Worm (Caenorhabditis elegans) whole organism, L4 larva: ENCODE measurements around the gene Y51H4A.6.
A peak's percentile ranks its signal among the peaks of the same experiment; 100 is the strongest.

ENCODE experiments used
- F10B5.3 ChIP-seq: sonication (generic microtip); optimal IDR thresholded peaks from 2 replicates; lab custom pipeline; 2016; ENCODE audit warnings: mild to moderate bottlenecking, missing genetic modification characterization, missing compliant biosample characterization
- F37D6.2 ChIP-seq: sonication (generic microtip); optimal IDR thresholded peaks from 2 replicates; lab custom pipeline; 2016; ENCODE audit warnings: mild to moderate bottlenecking, missing genetic modification characterization, missing compliant biosample characterization
- F49E8.2 ChIP-seq: sonication (generic microtip); optimal IDR thresholded peaks from 2 replicates; lab custom pipeline; 2016; ENCODE audit warnings: missing compliant biosample characterization, mild to moderate bottlenecking, missing genetic modification characterization, borderline replicate concordance
- Y48G9A.11 ChIP-seq: fragments of 200-800 bp; sonication (Bioruptor generic); IDR thresholded peaks from 2 replicates; pipeline ENCODE4 v1.3.6; 2022; ENCODE audit warnings: missing genetic modification reagents, missing genetic modification characterization, missing compliant biosample characterization
- Y5F2A.4 ChIP-seq: fragments of 200-800 bp; sonication (Bioruptor generic); optimal IDR thresholded peaks from 2 replicates; lab custom pipeline; 2018; ENCODE audit warnings: mild to moderate bottlenecking, missing genetic modification characterization, missing compliant biosample characterization
- Y75B8A.6 ChIP-seq: fragments of 200-800 bp; sonication (Bioruptor generic); IDR thresholded peaks from 2 replicates; pipeline ENCODE4 v1.3.6; 2022; ENCODE audit warnings: missing genetic modification reagents, missing genetic modification characterization, missing compliant biosample characterization
- ZK546.5 ChIP-seq, 2 experiments: sonication (generic microtip); optimal IDR thresholded peaks; 2 replicates each; lab custom pipeline; 2017; ENCODE audit warnings: missing biosample characterization in 2 of 2, missing genetic modification characterization in 2 of 2
- ama-1 ChIP-seq: fragments of 150-350 bp; optimal IDR thresholded peaks from 2 replicates; lab custom pipeline; 2014; ENCODE audit warnings: inconsistent platforms, mixed read lengths
- ceh-20 ChIP-seq: fragments of 200-800 bp; sonication (Bioruptor generic); IDR thresholded peaks from 2 replicates; pipeline ENCODE4 v1.3.6; 2022; ENCODE audit warnings: missing genetic modification reagents, missing genetic modification characterization, missing compliant biosample characterization
- cey-2 ChIP-seq: sonication (generic microtip); optimal IDR thresholded peaks from 3 replicates; lab custom pipeline; 2017; ENCODE audit warnings: missing genetic modification characterization, mild to moderate bottlenecking, missing compliant biosample characterization, antibody characterized with exemption, borderline replicate concordance; ENCODE audit not compliant: insufficient read depth
- ctbp-1 ChIP-seq: fragments of 200-800 bp; sonication (Bioruptor generic); IDR thresholded peaks from 2 replicates; pipeline ENCODE4 v1.3.6; 2022; ENCODE audit warnings: missing genetic modification reagents, missing genetic modification characterization, missing compliant biosample characterization
- daf-12 ChIP-seq: fragments of 150-350 bp; optimal IDR thresholded peaks from 2 replicates; lab custom pipeline; 2014; ENCODE audit warnings: missing biosample characterization, missing genetic modification reagents, missing genetic modification characterization
- daf-16 ChIP-seq, 3 experiments: sonication (generic microtip); optimal IDR thresholded peaks; 2 replicates each; lab custom pipeline; 2016 to 2017; ENCODE audit warnings: missing genetic modification characterization in 3 of 3, missing genetic modification reagents in 3 of 3, mild to moderate bottlenecking in 2 of 3, missing compliant biosample characterization in 2 of 3, missing biosample characterization in 1 of 3, moderate library complexity in 1 of 3
- dmd-9 ChIP-seq: fragments of 200-800 bp; sonication (Bioruptor generic); IDR thresholded peaks from 2 replicates; pipeline ENCODE4 v1.3.6; 2022; ENCODE audit warnings: missing genetic modification reagents, missing genetic modification characterization, missing compliant biosample characterization
- egl-27 ChIP-seq: sonication (generic microtip); optimal IDR thresholded peaks from 3 replicates; lab custom pipeline; 2017; ENCODE audit warnings: missing biosample characterization, missing genetic modification reagents, missing genetic modification characterization
- hif-1 ChIP-seq, 2 experiments: sonication (generic microtip); optimal IDR thresholded peaks; 2 replicates each; lab custom pipeline; 2016 to 2017; ENCODE audit warnings: missing compliant biosample characterization in 2 of 2, missing genetic modification characterization in 2 of 2, missing genetic modification reagents in 2 of 2, missing genotype in 2 of 2, mild to moderate bottlenecking in 1 of 2
- hlh-30 ChIP-seq: sonication (generic microtip); optimal IDR thresholded peaks from 2 replicates; lab custom pipeline; 2017; ENCODE audit warnings: antibody characterized with exemption, mild to moderate bottlenecking, missing genetic modification characterization, missing compliant biosample characterization; ENCODE audit not compliant: insufficient read depth
- hmg-1.1 ChIP-seq: fragments of 200-800 bp; sonication (Bioruptor generic); IDR thresholded peaks from 2 replicates; pipeline ENCODE4 v1.3.6; 2022; ENCODE audit warnings: missing genetic modification reagents, missing genetic modification characterization, missing compliant biosample characterization
- lin-1 ChIP-seq: fragments of 200-800 bp; sonication (Bioruptor generic); IDR thresholded peaks from 2 replicates; pipeline ENCODE4 v1.3.6; 2022; ENCODE audit warnings: missing genetic modification reagents, missing genetic modification characterization, missing compliant biosample characterization
- lin-15B ChIP-seq: fragments of 150-350 bp; sonication (generic microtip); optimal IDR thresholded peaks from 3 replicates; lab custom pipeline; 2014; ENCODE audit warnings: missing biosample characterization, missing genetic modification characterization
- lin-29 ChIP-seq: fragments of 200-800 bp; sonication (Bioruptor generic); IDR thresholded peaks from 2 replicates; pipeline ENCODE4 v1.3.6; 2022; ENCODE audit warnings: missing genetic modification reagents, missing genetic modification characterization, missing compliant biosample characterization
- madf-9 ChIP-seq: fragments of 200-800 bp; sonication (Bioruptor generic); conservative IDR thresholded peaks from 2 replicates; pipeline ENCODE4 v1.3.6; 2022; ENCODE audit warnings: missing genetic modification reagents, missing genetic modification characterization, missing compliant biosample characterization
- mes-2 ChIP-seq: sonication (generic microtip); optimal IDR thresholded peaks from 2 replicates; lab custom pipeline; 2016; ENCODE audit warnings: missing genotype, mild to moderate bottlenecking, missing genetic modification characterization, missing compliant biosample characterization; ENCODE audit not compliant: poor library complexity, severe bottlenecking
- mxl-2 ChIP-seq: fragments of 200-800 bp; sonication (Bioruptor generic); conservative IDR thresholded peaks from 2 replicates; pipeline ENCODE4 v1.3.6; 2022; ENCODE audit warnings: missing genetic modification reagents, missing genetic modification characterization, missing compliant biosample characterization
- mxl-3 ChIP-seq: fragments of 200-800 bp; sonication (Bioruptor generic); optimal IDR thresholded peaks from 2 replicates; lab custom pipeline; 2018; ENCODE audit warnings: mild to moderate bottlenecking, missing genetic modification characterization, missing compliant biosample characterization
- nhr-11 ChIP-seq: fragments of 150-350 bp; optimal IDR thresholded peaks from 2 replicates; lab custom pipeline; 2014; ENCODE audit warnings: missing biosample characterization, missing genetic modification characterization
- nhr-111 ChIP-seq: fragments of 200-800 bp; sonication (Bioruptor generic); optimal IDR thresholded peaks from 2 replicates; lab custom pipeline; 2018; ENCODE audit warnings: mild to moderate bottlenecking, missing genetic modification characterization, missing compliant biosample characterization
- nhr-28 ChIP-seq: fragments of 150-350 bp; optimal IDR thresholded peaks from 2 replicates; lab custom pipeline; 2014; ENCODE audit warnings: missing biosample characterization, missing genetic modification characterization
- nhr-41 ChIP-seq: fragments of 200-800 bp; sonication (Bioruptor generic); IDR thresholded peaks from 2 replicates; pipeline ENCODE4 v1.3.6; 2022; ENCODE audit warnings: missing genetic modification reagents, missing genetic modification characterization, missing compliant biosample characterization
- nhr-42 ChIP-seq: fragments of 200-800 bp; sonication (Bioruptor generic); IDR thresholded peaks from 2 replicates; pipeline ENCODE4 v1.3.6; 2022; ENCODE audit warnings: missing genetic modification characterization, missing compliant biosample characterization
- nhr-77 ChIP-seq: fragments of 150-350 bp; optimal IDR thresholded peaks from 2 replicates; lab custom pipeline; 2014; ENCODE audit warnings: missing biosample characterization, missing genetic modification characterization
- pqm-1 ChIP-seq: sonication (generic microtip); optimal IDR thresholded peaks from 2 replicates; lab custom pipeline; 2017; ENCODE audit warnings: missing biosample characterization, missing genetic modification characterization
- saeg-2 ChIP-seq: fragments of 200-800 bp; sonication (Bioruptor generic); IDR thresholded peaks from 2 replicates; pipeline ENCODE4 v1.3.6; 2022; ENCODE audit warnings: missing genetic modification reagents, missing genetic modification characterization, missing compliant biosample characterization
- set-16 ChIP-seq: fragments of 200-800 bp; sonication (Bioruptor generic); IDR thresholded peaks from 2 replicates; pipeline ENCODE4 v1.3.6; 2022; ENCODE audit warnings: missing genetic modification reagents, missing genetic modification characterization, missing compliant biosample characterization
- skn-1 ChIP-seq: fragments of 150-350 bp; optimal IDR thresholded peaks from 2 replicates; lab custom pipeline; 2014; ENCODE audit warnings: missing biosample characterization, missing genetic modification characterization
- spr-1 ChIP-seq: sonication (generic microtip); optimal IDR thresholded peaks from 2 replicates; lab custom pipeline; 2016; ENCODE audit warnings: mild to moderate bottlenecking, missing genetic modification characterization, missing compliant biosample characterization
- spr-3 ChIP-seq: fragments of 200-800 bp; sonication (Bioruptor generic); optimal IDR thresholded peaks from 2 replicates; lab custom pipeline; 2018; ENCODE audit warnings: mild to moderate bottlenecking, missing genetic modification characterization, missing compliant biosample characterization
- tag-97 ChIP-seq: fragments of 200-800 bp; sonication (Bioruptor generic); IDR thresholded peaks from 2 replicates; pipeline ENCODE4 v1.3.6; 2022; ENCODE audit warnings: missing genetic modification characterization, missing compliant biosample characterization
- unc-130 ChIP-seq: sonication (generic microtip); optimal IDR thresholded peaks from 2 replicates; lab custom pipeline; 2016; ENCODE audit warnings: missing genetic modification reagents, missing genetic modification characterization, missing compliant biosample characterization
- unc-39 ChIP-seq: sonication (generic microtip); optimal IDR thresholded peaks from 2 replicates; lab custom pipeline; 2017; ENCODE audit warnings: missing biosample characterization, missing genetic modification characterization
- unc-62 ChIP-seq, 3 experiments: fragments of 150-350 bp in 1 of 3; sonication (generic microtip); optimal IDR thresholded peaks in 2 of 3; peaks in 1 of 3; 1 replicate in 1 of 3; 2 replicates in 2 of 3; lab custom pipeline; 2014 to 2017; ENCODE audit warnings: missing biosample characterization in 3 of 3, missing genetic modification characterization in 3 of 3, missing genetic modification reagents in 3 of 3, missing genotype in 1 of 3
- zag-1 ChIP-seq: fragments of 150-350 bp; optimal IDR thresholded peaks from 2 replicates; lab custom pipeline; 2014; ENCODE audit warnings: missing biosample characterization, missing genetic modification characterization
- zfp-2 ChIP-seq: sonication (generic microtip); optimal IDR thresholded peaks from 2 replicates; lab custom pipeline; 2016; ENCODE audit warnings: mild to moderate bottlenecking, missing genetic modification characterization, missing compliant biosample characterization
- zfp-3 ChIP-seq: fragments of 200-800 bp; sonication (Bioruptor generic); conservative IDR thresholded peaks from 2 replicates; pipeline ENCODE4 v1.3.6; 2022; ENCODE audit warnings: missing genetic modification reagents, missing genetic modification characterization, missing compliant biosample characterization
- zip-11 ChIP-seq: fragments of 200-800 bp; sonication (Bioruptor generic); IDR thresholded peaks from 2 replicates; pipeline ENCODE4 v1.3.6; 2022; ENCODE audit warnings: missing genetic modification characterization, missing compliant biosample characterization

The Y51H4A.6 gene

ce11 chrIV:16533361-16533760, at the start of gene Y51H4A.6:
Gene Y51H4A.6, plus strand, starts transcription at chrIV:16533661.
- TF ChIP-seq hif-1 (tag; optimal IDR thresholded peaks at IDR 0.05; lab: Kevin White, UChicago) (no peak), tag-97 (GFP tag; lab: Robert Waterston, UW) (no peak), nhr-28 (tag; lab: Kevin White, UChicago) (no peak), unc-62 (GFP tag; optimal IDR thresholded peaks at IDR 0.05 in 1 of 2; lab: Kevin White, UChicago) (no peak), unc-62 (tag; optimal IDR thresholded peaks at IDR 0.05; lab: Kevin White, UChicago) (no peak), saeg-2 (GFP tag; lab: Robert Waterston, UW) (no peak), zfp-2 (tag; lab: Kevin White, UChicago) (no peak), ctbp-1 (no peak), daf-16 (GFP tag; optimal IDR thresholded peaks at IDR 0.05; lab: Kevin White, UChicago) (no peak), daf-16 (tag; optimal IDR thresholded peaks at IDR 0.05; lab: Kevin White, UChicago) (no peak), zip-11 (GFP tag; lab: Robert Waterston, UW) (no peak), egl-27 (no peak), lin-29 (GFP tag; lab: Robert Waterston, UW) (no peak)

ce11 chrIV:16488921-16489320, 44.5 kb upstream of the Y51H4A.6 start, which contains the start of gene rho-1:
Gene rho-1, minus strand, starts transcription at chrIV:16489021.
- TF ChIP-seq zip-11 (GFP tag; lab: Robert Waterston, UW) (no peak), pqm-1 (tag; lab: Kevin White, UChicago) (no peak), hmg-1.1 (GFP tag; lab: Robert Waterston, UW) (0 out of 2 replicates have a peak, but pooled peaks have one; percentile 9)

- TF ChIP-seq madf-9 (GFP tag; lab: Robert Waterston, UW) (no peak; the same call in 1 of the 2 replicates), mxl-3 (peak; percentile 54), ZK546.5 (tag; optimal IDR thresholded peaks at IDR 0.05; lab: Kevin White, UChicago) (no peak), mes-2 (tag; lab: Kevin White, UChicago) (peak; percentile 68), lin-1 (GFP tag; lab: Robert Waterston, UW) (peak; percentile 62; the same call in 1 of the 2 replicates), hlh-30 (tag; lab: Kevin White, UChicago) (peak; percentile 70), unc-62 (GFP tag; optimal IDR thresholded peaks at IDR 0.05 in 1 of 2; lab: Kevin White, UChicago) (peak in 1 of 2 experiments; percentile 99), unc-62 (tag; optimal IDR thresholded peaks at IDR 0.05; lab: Kevin White, UChicago) (no peak), set-16 (GFP tag; lab: Robert Waterston, UW) (0 out of 2 replicates have a peak, but pooled peaks have one; percentile 6), saeg-2 (GFP tag; lab: Robert Waterston, UW) (no peak), lin-29 (GFP tag; lab: Robert Waterston, UW) (no peak), F49E8.2 (tag; lab: Kevin White, UChicago) (no peak), zfp-3 (GFP tag; lab: Robert Waterston, UW) (no peak), ama-1 (lab: Kevin White, UChicago) (peak; percentile 57), F10B5.3 (tag; lab: Kevin White, UChicago) (peak; percentile 41), dmd-9 (GFP tag; lab: Robert Waterston, UW) (no peak), daf-12 (tag; lab: Kevin White, UChicago) (no peak), egl-27 (no peak), nhr-41 (GFP tag; lab: Robert Waterston, UW) (no peak), spr-3 (no peak), skn-1 (tag; lab: Kevin White, UChicago) (no peak), Y75B8A.6 (GFP tag; lab: Robert Waterston, UW) (no peak), ctbp-1 (no peak), Y48G9A.11 (GFP tag; lab: Robert Waterston, UW) (no peak), Y5F2A.4 (GFP tag; lab: Kevin White, UChicago) (no peak), spr-1 (tag; lab: Kevin White, UChicago) (no peak), ceh-20 (GFP tag; lab: Robert Waterston, UW) (no peak), unc-130 (GFP tag; lab: Kevin White, UChicago) (no peak), F37D6.2 (tag; lab: Kevin White, UChicago) (no peak), cey-2 (tag; lab: Kevin White, UChicago) (peak; percentile 2), lin-15B (tag; lab: Kevin White, UChicago) (no peak), unc-39 (tag; lab: Kevin White, UChicago) (no peak), nhr-77 (tag; lab: Kevin White, UChicago) (no peak), nhr-42 (GFP tag; lab: Robert Waterston, UW) (no peak), zag-1 (tag; lab: Kevin White, UChicago) (no peak), nhr-11 (no peak), mxl-2 (GFP tag; lab: Robert Waterston, UW) (no peak), nhr-111 (GFP tag; lab: Kevin White, UChicago) (no peak)
Observed at ce11 chrIV:16489958-16490357, 43.5 kb upstream of the Y51H4A.6 start.
